Worm (Caenorhabditis elegans) whole organism, mixed stage, embryonic: ENCODE results near the gene dot-1.4.

ENCODE experiments used
- ceh-39 ChIP-seq: fragments of 150-350 bp; optimal IDR thresholded peaks from 2 replicates; lab custom pipeline; 2014; ENCODE audit warnings: missing biosample characterization, missing genetic modification characterization
- cnd-1 ChIP-seq: fragments of 200-800 bp; sonication (Bioruptor generic); optimal IDR thresholded peaks from 2 replicates; lab custom pipeline; 2018; ENCODE audit warnings: mild to moderate bottlenecking, missing genetic modification characterization, missing compliant biosample characterization
- lsy-2 ChIP-seq: fragments of 150-350 bp; optimal IDR thresholded peaks from 2 replicates; lab custom pipeline; 2014; ENCODE audit warnings: missing biosample characterization, missing genetic modification characterization
- mep-1 ChIP-seq: fragments of 150-350 bp; optimal IDR thresholded peaks from 2 replicates; lab custom pipeline; 2017; ENCODE audit warnings: missing biosample characterization, missing genetic modification reagents, missing genetic modification characterization, inconsistent platforms
- nhr-12 ChIP-seq: fragments of 150-350 bp; optimal IDR thresholded peaks from 2 replicates; lab custom pipeline; 2014; ENCODE audit warnings: missing biosample characterization, missing genetic modification characterization
- nhr-237 ChIP-seq: fragments of 150-350 bp; optimal IDR thresholded peaks from 2 replicates; lab custom pipeline; 2014; ENCODE audit warnings: missing biosample characterization, missing genetic modification characterization
- nhr-28 ChIP-seq: fragments of 150-350 bp; optimal IDR thresholded peaks from 2 replicates; lab custom pipeline; 2014; ENCODE audit warnings: missing biosample characterization, missing genetic modification characterization
- pha-4 ChIP-seq: fragments of 150-350 bp; optimal IDR thresholded peaks from 2 replicates; lab custom pipeline; 2018; ENCODE audit warnings: missing biosample characterization, missing genetic modification reagents, missing genetic modification characterization
- unc-39 ChIP-seq: fragments of 150-350 bp; optimal IDR thresholded peaks from 2 replicates; lab custom pipeline; 2014; ENCODE audit warnings: missing biosample characterization, missing genetic modification characterization

DNA sequence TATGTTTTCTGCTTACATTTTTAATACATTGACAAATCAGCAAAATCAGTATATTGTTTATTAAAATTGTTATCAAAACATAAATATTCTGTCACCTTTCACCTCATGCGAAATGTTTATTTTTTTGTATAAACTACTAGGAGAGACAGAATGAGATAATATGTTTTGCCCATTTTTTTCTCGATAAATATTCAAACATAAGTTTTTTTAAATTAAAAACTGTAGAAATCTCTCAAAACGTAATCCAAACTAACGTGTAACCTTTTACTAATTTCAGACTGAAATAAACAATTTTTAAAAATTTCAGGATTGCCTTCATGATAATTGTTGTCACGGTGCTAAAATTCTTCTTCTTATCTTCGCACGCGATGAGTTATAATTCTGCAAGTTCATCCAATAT, 25.8 kb upstream of the dot-1.4 start, which contains the start of gene T08D10.5:
- no peak for TF ChIP-seq mep-1 (tag; lab: Kevin White, UChicago)
- no peak for TF ChIP-seq cnd-1
- no peak for TF ChIP-seq lsy-2
- no peak for TF ChIP-seq nhr-237 (tag; lab: Kevin White, UChicago)
- no peak for TF ChIP-seq pha-4 (tag; lab: Kevin White, UChicago)
- TF ChIP-seq ceh-39 (tag; lab: Kevin White, UChicago): no peak
- TF ChIP-seq unc-39 (tag; lab: Kevin White, UChicago): no peak
- no peak for TF ChIP-seq nhr-12
- TF ChIP-seq nhr-28: no peak
